Worm (Caenorhabditis elegans): ENCODE data around the gene hlh-13.
A peak's percentile ranks its signal among the peaks of the same experiment; 100 is the strongest.

The hlh-13 gene

DNA sequence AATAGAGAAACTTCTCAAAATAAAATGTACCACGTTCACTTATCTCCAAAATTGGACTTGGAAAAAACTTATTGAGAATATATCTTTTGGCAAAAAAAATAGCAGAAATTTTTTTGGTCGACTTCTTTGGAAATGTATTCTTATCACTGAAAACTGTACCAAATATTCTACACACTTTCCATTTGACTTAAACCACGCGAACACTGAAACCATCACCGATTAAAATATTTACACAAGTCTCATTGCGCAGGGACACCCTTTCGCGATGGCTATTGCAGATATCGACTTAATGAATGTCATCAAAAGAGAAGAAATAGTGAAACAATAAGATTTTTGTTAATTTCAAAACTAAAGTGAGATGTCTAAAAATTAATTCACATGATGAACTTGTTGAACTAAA lies 40.6 kb upstream of the hlh-13 start (continued):
- TF ChIP-seq aptf-2 (GFP tag; conservative IDR thresholded peaks at IDR 0.05), result no peak
- TF ChIP-seq attf-5 (GFP tag; optimal IDR thresholded peaks at IDR 0.05), result no peak
- TF ChIP-seq lin-54 (GFP tag; optimal IDR thresholded peaks at IDR 0.05), result peak; percentile 43
- no peak for TF ChIP-seq ceh-40 (GFP tag; IDR thresholded peaks at IDR 0.05)
- no peak for TF ChIP-seq F57A8.1 (GFP tag; optimal IDR thresholded peaks at IDR 0.05)
- no peak for TF ChIP-seq unc-130 (GFP tag; optimal IDR thresholded peaks at IDR 0.05)
- no peak for TF ChIP-seq F22D6.2 (tag; optimal IDR thresholded peaks at IDR 0.05)
- TF ChIP-seq lin-40 (tag; optimal IDR thresholded peaks at IDR 0.05), result no peak
- peak; percentile 31 for TF ChIP-seq pha-4 (tag; optimal IDR thresholded peaks at IDR 0.05)
- no peak for TF ChIP-seq fkh-3 (tag; optimal IDR thresholded peaks at IDR 0.05)
- TF ChIP-seq ets-4 (GFP tag; optimal IDR thresholded peaks at IDR 0.05), result no peak
- no peak for TF ChIP-seq sdz-38 (tag; optimal IDR thresholded peaks at IDR 0.05)
- TF ChIP-seq repo-1 (tag; optimal IDR thresholded peaks at IDR 0.05), result no peak
- no peak for TF ChIP-seq B0019.2 (GFP tag; conservative IDR thresholded peaks at IDR 0.05)
- peak; percentile 75 for TF ChIP-seq tlf-1 (GFP tag; optimal IDR thresholded peaks at IDR 0.05)
- TF ChIP-seq bed-2 (GFP tag; IDR thresholded peaks at IDR 0.05), result no peak
- no peak for TF ChIP-seq F33H1.4 (GFP tag; IDR thresholded peaks at IDR 0.05)
- TF ChIP-seq F55B11.4 (tag; optimal IDR thresholded peaks at IDR 0.05; ENCODE audit: borderline replicate concordance, insufficient read depth), result no peak
- TF ChIP-seq ztf-25 (GFP tag; IDR thresholded peaks at IDR 0.05), result no peak
- TF ChIP-seq snpc-1.3 (tag; optimal IDR thresholded peaks at IDR 0.05; ENCODE audit: insufficient read depth), result no peak

- peak; percentile 64 for TF ChIP-seq F57A8.1 (GFP tag; optimal IDR thresholded peaks at IDR 0.05)
- 0 out of 2 replicates have a peak, but pooled peaks have one; percentile 21 for TF ChIP-seq attf-3 (GFP tag; conservative IDR thresholded peaks at IDR 0.05)
- TF ChIP-seq ceh-79 (tag; optimal IDR thresholded peaks at IDR 0.05), result peak; percentile 57
- no peak for TF ChIP-seq mxl-1 (tag; optimal IDR thresholded peaks at IDR 0.05)
- peak; percentile 6 for TF ChIP-seq F49E8.2 (tag; optimal IDR thresholded peaks at IDR 0.05; ENCODE audit: insufficient read depth)
- peak; percentile 95 for TF ChIP-seq zfh-2 (GFP tag; conservative IDR thresholded peaks at IDR 0.05)
- peak; percentile 71 for TF ChIP-seq snpc-4 (GFP tag; optimal IDR thresholded peaks at IDR 0.05)
- TF ChIP-seq snpc-4 (tag; optimal IDR thresholded peaks at IDR 0.05), result peak; percentile 81 to 89 (median 86)
- TF ChIP-seq cebp-1 (GFP tag; IDR thresholded peaks at IDR 0.05), result peak; percentile 81
- TF ChIP-seq cebp-1 (tag; optimal IDR thresholded peaks at IDR 0.05), result peak; percentile 98
- TF ChIP-seq B0336.3 (GFP tag; IDR thresholded peaks at IDR 0.05), result peak; percentile 98
- TF ChIP-seq efl-1 (GFP tag; optimal IDR thresholded peaks at IDR 0.05), result no peak
- no peak for TF ChIP-seq ztf-28 (GFP tag; IDR thresholded peaks at IDR 0.05)
- TF ChIP-seq hsf-1 (GFP tag; IDR thresholded peaks at IDR 0.05), result 0 out of 2 replicates have a peak, but pooled peaks have one; percentile 28
- TF ChIP-seq him-1 (tag; optimal IDR thresholded peaks at IDR 0.05), result peak; percentile 24
- TF ChIP-seq mes-4 (tag; optimal IDR thresholded peaks at IDR 0.05), result no peak
- 0 out of 2 replicates have a peak, but pooled peaks have one; percentile 69 for TF ChIP-seq nhr-120 (GFP tag; IDR thresholded peaks at IDR 0.05)
- TF ChIP-seq nfya-1 (tag; optimal IDR thresholded peaks at IDR 0.05; ENCODE audit: borderline replicate concordance, insufficient read depth), result no peak
- TF ChIP-seq bed-2 (GFP tag; IDR thresholded peaks at IDR 0.05), result no peak
- TF ChIP-seq lag-1 (GFP tag; IDR thresholded peaks at IDR 0.05), result peak; percentile 96
- peak; percentile 22; the same call in 1 of the 2 replicates for TF ChIP-seq ceh-91 (GFP tag; IDR thresholded peaks at IDR 0.05)
- TF ChIP-seq ceh-27 (GFP tag; optimal IDR thresholded peaks at IDR 0.05), result peak; percentile 99
- peak; percentile 92 for TF ChIP-seq mcd-1 (GFP tag; IDR thresholded peaks at IDR 0.05)
- TF ChIP-seq aptf-2 (GFP tag; conservative IDR thresholded peaks at IDR 0.05), result 0 out of 2 replicates have a peak, but pooled peaks have one; percentile 57
- TF ChIP-seq rec-8 (tag; optimal IDR thresholded peaks at IDR 0.05), result peak; percentile 10 to 26
- peak; percentile 90 for TF ChIP-seq ztf-3 (GFP tag; optimal IDR thresholded peaks at IDR 0.05)
- peak; percentile 96 for TF ChIP-seq F22D6.2 (tag; optimal IDR thresholded peaks at IDR 0.05)
- TF ChIP-seq Y79H2A.3 (GFP tag; conservative IDR thresholded peaks at IDR 0.05), result no peak
- TF ChIP-seq ztf-18 (tag; optimal IDR thresholded peaks at IDR 0.05), result peak; percentile 68
- TF ChIP-seq ztf-22 (GFP tag; optimal IDR thresholded peaks at IDR 0.05), result peak; percentile 63
- peak; percentile 99 for TF ChIP-seq tlf-1 (GFP tag; optimal IDR thresholded peaks at IDR 0.05)
- peak; percentile 64; the same call in 1 of the 2 replicates for TF ChIP-seq F39B2.1 (GFP tag; IDR thresholded peaks at IDR 0.05)
These were observed 39.9 kb upstream of the hlh-13 start for ce11 chrX:4209131-4209530.

Measured in whole organism, young adult.